Fruit fly (Drosophila melanogaster) Kc167 (cell line): Measurements from ENCODE around the gene CG12617.

ENCODE experiments used
- Myc ChIP-seq: fragments of >200 bp; optimal IDR thresholded peaks from 2 replicates; lab custom pipeline; 2017; ENCODE audit warnings: missing external identifiers
- insv ChIP-seq: fragments of >200 bp; optimal IDR thresholded peaks from 3 replicates; lab custom pipeline; 2018; ENCODE audit warnings: missing external identifiers

- no peak for TF ChIP-seq Myc (lab: Kevin White, UChicago)
- no peak for TF ChIP-seq insv (lab: Kevin White, UChicago)
Observed at dm6 chr2L:20267181-20267580, 27.3 kb upstream of the CG12617 start.
